Fruit fly (Drosophila melanogaster) whole organism, pupa: ENCODE results near the gene flfl.

Source experiments
- CG12605 ChIP-seq: fragments of 200-800 bp; sonication (Bioruptor generic); IDR thresholded peaks from 2 replicates; pipeline ENCODE4 v1.3.6; 2022; ENCODE audit warnings: missing biosample characterization, missing genetic modification characterization
- CG14655 ChIP-seq: fragments of 200-800 bp; sonication (Bioruptor generic); optimal IDR thresholded peaks from 3 replicates; lab custom pipeline; 2017; ENCODE audit warnings: mild to moderate bottlenecking, missing biosample characterization, missing genetic modification reagents, missing genetic modification characterization
- fd96Ca ChIP-seq: fragments of 200-800 bp; sonication (Bioruptor generic); IDR thresholded peaks from 3 replicates; pipeline ENCODE4 v1.3.6; 2022; ENCODE audit warnings: missing biosample characterization, missing genetic modification characterization
- gl ChIP-seq: fragments of 200-800 bp; sonication (Bioruptor generic); optimal IDR thresholded peaks from 2 replicates; lab custom pipeline; 2018; ENCODE audit warnings: missing biosample characterization, mild to moderate bottlenecking, missing genetic modification characterization
- rn ChIP-seq: fragments of 200-800 bp; sonication (Bioruptor generic); IDR thresholded peaks from 2 replicates; pipeline ENCODE4 v1.3.6; 2022; ENCODE audit warnings: missing biosample characterization, missing genetic modification characterization

dm6 chr3R:13721998-13722397 lies 38.3 kb downstream of the flfl start:
- no peak for TF ChIP-seq CG14655 (GFP tag; lab: Kevin White, UChicago)
- no peak for TF ChIP-seq gl (tag; lab: Kevin White, UChicago)
- TF ChIP-seq CG12605 (GFP tag; lab: Robert Waterston, UW): no peak
- TF ChIP-seq fd96Ca: no peak
- no peak for TF ChIP-seq rn
